Fruit fly (Drosophila melanogaster): ENCODE measurements around the gene CG2186.
A peak's percentile ranks its signal among the peaks of the same experiment; 100 is the strongest.

Gene CG2186

DNA sequence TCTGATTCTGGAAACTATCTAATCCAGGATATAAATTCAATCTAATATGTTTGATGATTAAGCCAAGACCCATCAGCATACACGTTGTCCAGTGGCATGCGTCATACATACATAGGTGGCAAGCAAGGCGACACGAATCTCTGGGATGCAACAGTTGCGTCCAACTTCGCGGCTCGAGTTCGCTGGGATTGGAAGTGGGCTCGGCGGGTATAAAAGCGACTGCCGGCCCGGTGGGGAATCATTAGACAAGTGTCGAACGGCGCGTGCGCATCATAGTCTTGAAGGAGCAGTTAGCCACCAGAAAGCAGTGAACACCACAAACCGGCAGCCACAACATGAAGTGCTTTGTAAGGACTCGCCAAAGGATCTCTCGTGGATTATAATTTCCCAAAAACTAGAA is 11.6 kb downstream of the CG2186 start, which contains the start of gene CG2157:
Gene CG2157 (plus strand): TSS at position 240 of the 400 bp plus-strand sequence.
- TF ChIP-seq CG5180 (GFP tag; optimal IDR thresholded peaks at IDR 0.05), result peak; percentile 95
- no peak for TF ChIP-seq CG8281 (tag; optimal IDR thresholded peaks at IDR 0.05)
- TF ChIP-seq lbe (GFP tag; optimal IDR thresholded peaks at IDR 0.05), result no peak
- no peak for TF ChIP-seq Hand (GFP tag; optimal IDR thresholded peaks at IDR 0.05)
- 0 out of 3 replicates have a peak, but pooled peaks have one; percentile 26 for TF ChIP-seq ken (GFP tag; IDR thresholded peaks at IDR 0.05)
- TF ChIP-seq al (GFP tag; IDR thresholded peaks at IDR 0.05), result no peak
- TF ChIP-seq z (GFP tag; IDR thresholded peaks at IDR 0.05), result no peak

dm6 chrX:10876451-10876850 is 19.0 kb downstream of the CG2186 start:
- TF ChIP-seq sug (tag; optimal IDR thresholded peaks at IDR 0.05), result peak; percentile 56
- no peak for TF ChIP-seq ase (GFP tag; IDR thresholded peaks at IDR 0.05)

DNA sequence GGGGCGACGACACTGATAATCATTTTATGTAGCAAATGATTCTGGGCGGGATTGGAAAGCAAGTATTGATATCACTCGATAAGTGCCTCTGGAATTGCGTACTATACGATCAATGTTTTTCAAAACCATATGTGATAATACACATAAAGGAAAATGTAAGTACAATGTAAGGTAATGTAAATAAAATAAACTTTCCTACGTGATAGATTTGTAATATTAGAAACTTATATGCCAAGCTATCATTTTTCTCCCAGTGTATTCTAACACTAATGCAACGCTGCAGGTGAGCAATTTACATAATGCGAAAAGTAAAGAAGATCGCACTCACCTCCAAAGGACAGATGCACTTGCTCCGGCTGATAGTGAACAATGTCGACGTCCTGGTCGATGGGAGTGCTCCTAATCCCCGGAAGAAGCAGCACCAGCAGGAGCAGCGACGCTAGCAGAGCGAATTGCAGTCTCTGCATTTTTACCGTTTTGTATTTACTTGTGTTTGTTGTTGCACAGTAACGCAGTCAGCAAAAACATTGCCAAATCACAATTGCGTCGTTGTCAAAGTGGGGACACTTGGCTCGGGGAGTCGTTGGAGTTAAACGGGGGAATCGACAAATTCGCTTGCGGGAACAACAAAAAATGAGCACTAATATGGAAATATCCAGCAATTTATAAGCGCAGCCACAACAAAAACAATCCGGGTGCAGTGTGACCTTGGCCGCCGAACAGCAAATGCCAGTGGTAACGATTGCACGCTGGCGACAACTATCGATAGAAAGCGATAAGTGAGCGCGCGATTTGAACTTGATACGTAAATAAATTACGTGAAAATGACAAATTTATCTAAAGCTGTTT is 19.9 kb downstream of the CG2186 start, which contains the start of gene CG1637:
Gene CG1637 (minus strand): TSS at position 807 of the 849 bp plus-strand sequence.
- TF ChIP-seq scrt (GFP tag; optimal IDR thresholded peaks at IDR 0.05), result no peak
- TF ChIP-seq maf-S (GFP tag; optimal IDR thresholded peaks at IDR 0.05), result no peak
- no peak for TF ChIP-seq unpg (GFP tag; optimal IDR thresholded peaks at IDR 0.05)
- no peak for TF ChIP-seq CTCF (GFP tag; optimal IDR thresholded peaks at IDR 0.05)
- TF ChIP-seq NC2β (GFP tag; optimal IDR thresholded peaks at IDR 0.05), result no peak
- no peak for TF ChIP-seq lilli (GFP tag; optimal IDR thresholded peaks at IDR 0.05)
- TF ChIP-seq CG7271 (tag; optimal IDR thresholded peaks at IDR 0.05), result no peak
- no peak for TF ChIP-seq Hmx (GFP tag; optimal IDR thresholded peaks at IDR 0.05)
- TF ChIP-seq zen2 (GFP tag; IDR thresholded peaks at IDR 0.05; ENCODE audit: partially characterized antibody), result peak; percentile 66
- TF ChIP-seq HHEX (GFP tag; optimal IDR thresholded peaks at IDR 0.05), result no peak
- TF ChIP-seq jumu (GFP tag; optimal IDR thresholded peaks at IDR 0.05), result no peak
- no peak for TF ChIP-seq CG9817 (tag; optimal IDR thresholded peaks at IDR 0.05)
- TF ChIP-seq knrl (GFP tag; IDR thresholded peaks at IDR 0.05; ENCODE audit: partially characterized antibody), result peak; percentile 66
- no peak for TF ChIP-seq Sox100B (GFP tag; optimal IDR thresholded peaks at IDR 0.05)
- no peak for TF ChIP-seq CG10147 (GFP tag; optimal IDR thresholded peaks at IDR 0.05)
- no peak for TF ChIP-seq gro (GFP tag; optimal IDR thresholded peaks at IDR 0.05)
- TF ChIP-seq CG17568 (GFP tag; optimal IDR thresholded peaks at IDR 0.05), result no peak
- TF ChIP-seq CG6813 (GFP tag; optimal IDR thresholded peaks at IDR 0.05), result no peak
- no peak for TF ChIP-seq CG11560 (tag; IDR thresholded peaks at IDR 0.05)
- no peak for TF ChIP-seq Pdp1 (GFP tag; optimal IDR thresholded peaks at IDR 0.05)
- no peak for TF ChIP-seq dati (GFP tag; IDR thresholded peaks at IDR 0.05)
- no peak for TF ChIP-seq CG7839 (tag; optimal IDR thresholded peaks at IDR 0.05)
- no peak for TF ChIP-seq HLH54F (GFP tag; optimal IDR thresholded peaks at IDR 0.05)
- TF ChIP-seq CG13287 (GFP tag; IDR thresholded peaks at IDR 0.05; ENCODE audit: partially characterized antibody), result peak; percentile 78
- peak; percentile 6 for TF ChIP-seq az2 (GFP tag; optimal IDR thresholded peaks at IDR 0.05)
- peak; percentile 57; the same call in 1 of the 3 replicates for TF ChIP-seq CG14860 (GFP tag; IDR thresholded peaks at IDR 0.05; ENCODE audit: partially characterized antibody)
- TF ChIP-seq CG17802 (tag; optimal IDR thresholded peaks at IDR 0.05), result no peak
- no peak for TF ChIP-seq ase (GFP tag; IDR thresholded peaks at IDR 0.05)
- TF ChIP-seq twi (tag; optimal IDR thresholded peaks at IDR 0.05), result no peak
- no peak for TF ChIP-seq Max (GFP tag; optimal IDR thresholded peaks at IDR 0.05)
- no peak for TF ChIP-seq Vsx1 (GFP tag; optimal IDR thresholded peaks at IDR 0.05)
- TF ChIP-seq Adf1 (GFP tag; IDR thresholded peaks at IDR 0.05), result no peak
- no peak for TF ChIP-seq salm (tag; optimal IDR thresholded peaks at IDR 0.05)
- TF ChIP-seq wdn (GFP tag; IDR thresholded peaks at IDR 0.05), result no peak
- 0 out of 3 replicates have a peak, but pooled peaks have one; percentile 8 for TF ChIP-seq row (GFP tag; IDR thresholded peaks at IDR 0.05)
- TF ChIP-seq CG9437 (GFP tag; optimal IDR thresholded peaks at IDR 0.05), result peak; percentile 96
- TF ChIP-seq Ssrp (tag; optimal IDR thresholded peaks at IDR 0.05), result no peak

Measured in whole organism, embryonic.